Worm (Caenorhabditis elegans): ENCODE results near the gene fipr-11.
A peak's percentile ranks its signal among the peaks of the same experiment; 100 is the strongest.

fipr-11 gene

DNA sequence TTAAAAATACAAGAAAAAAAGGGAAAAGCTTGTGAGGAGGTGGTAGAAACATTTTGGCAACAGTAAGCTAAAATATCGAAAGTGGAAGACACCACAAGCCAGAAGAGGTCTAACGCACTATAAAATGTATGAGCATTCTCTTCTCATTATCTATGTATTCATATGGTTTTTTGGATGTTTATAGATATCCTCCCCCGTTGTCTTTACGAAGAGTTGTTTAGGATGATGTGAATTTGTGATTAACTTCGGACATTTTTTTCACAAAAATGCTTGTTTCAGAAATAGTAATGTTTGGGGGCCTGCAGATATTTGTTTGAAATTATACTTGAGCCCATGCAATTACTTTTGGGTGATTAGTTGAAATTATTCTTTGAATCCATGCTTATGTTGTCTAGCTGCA, 9.0 kb upstream of the fipr-11 start, which contains the start of gene mec-9:
TSS of gene mec-9 (minus strand) at position 101 of the 400 bp plus-strand sequence.
- no peak for TF ChIP-seq peb-1 (tag; optimal IDR thresholded peaks at IDR 0.05)
- TF ChIP-seq nhr-12 (tag; optimal IDR thresholded peaks at IDR 0.05) = no peak
- TF ChIP-seq sem-4 (tag; optimal IDR thresholded peaks at IDR 0.05) = no peak
- no peak for TF ChIP-seq ZK546.5 (tag; optimal IDR thresholded peaks at IDR 0.05)
- TF ChIP-seq alr-1 (tag; optimal IDR thresholded peaks at IDR 0.05) = no peak
- TF ChIP-seq unc-55 (GFP tag; optimal IDR thresholded peaks at IDR 0.05) = peak; percentile 73
- no peak for TF ChIP-seq Y55F3AM.14 (GFP tag; optimal IDR thresholded peaks at IDR 0.05)

DNA sequence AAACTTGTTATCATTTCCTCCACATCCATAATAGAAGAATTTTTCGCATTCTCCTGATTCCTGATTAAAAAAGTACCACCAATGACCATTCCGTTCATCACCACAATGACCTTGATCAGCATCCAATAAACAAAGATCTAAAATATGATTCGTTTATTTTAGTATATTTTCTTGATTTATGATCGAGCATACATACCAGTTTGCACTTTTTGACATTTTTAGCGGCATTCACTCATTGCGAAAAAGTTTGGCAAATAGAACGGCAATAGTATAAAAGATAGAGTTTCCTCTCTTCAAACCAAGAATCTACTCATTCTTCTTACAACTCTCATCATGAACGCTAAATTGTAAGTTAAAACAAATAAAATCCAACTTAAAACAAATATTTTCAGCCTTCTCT, 7.8 kb upstream of the fipr-11 start, which contains the start of gene fipr-10:
TSS of gene fipr-10 (plus strand) at position 301 of the 400 bp plus-strand sequence.
- no peak for TF ChIP-seq lin-13 (GFP tag; optimal IDR thresholded peaks at IDR 0.05)
- no peak for TF ChIP-seq sma-3 (GFP tag; optimal IDR thresholded peaks at IDR 0.05)
- no peak for TF ChIP-seq nhr-21 (tag; optimal IDR thresholded peaks at IDR 0.05)
- TF ChIP-seq snpc-4 (tag; optimal IDR thresholded peaks at IDR 0.05) = no peak
- TF ChIP-seq nhr-6 (tag; optimal IDR thresholded peaks at IDR 0.05) = no peak
- TF ChIP-seq gmeb-1 (tag; optimal IDR thresholded peaks at IDR 0.05) = no peak
- no peak for TF ChIP-seq dmd-4 (tag; optimal IDR thresholded peaks at IDR 0.05)
- TF ChIP-seq nhr-129 (tag; optimal IDR thresholded peaks at IDR 0.05) = no peak
- no peak for TF ChIP-seq C34F6.9 (tag; optimal IDR thresholded peaks at IDR 0.05)
- no peak for TF ChIP-seq unc-55 (GFP tag; optimal IDR thresholded peaks at IDR 0.05)
- no peak for TF ChIP-seq unc-62 (GFP tag; optimal IDR thresholded peaks at IDR 0.05)
- TF ChIP-seq nhr-10 (tag; optimal IDR thresholded peaks at IDR 0.05) = no peak

DNA sequence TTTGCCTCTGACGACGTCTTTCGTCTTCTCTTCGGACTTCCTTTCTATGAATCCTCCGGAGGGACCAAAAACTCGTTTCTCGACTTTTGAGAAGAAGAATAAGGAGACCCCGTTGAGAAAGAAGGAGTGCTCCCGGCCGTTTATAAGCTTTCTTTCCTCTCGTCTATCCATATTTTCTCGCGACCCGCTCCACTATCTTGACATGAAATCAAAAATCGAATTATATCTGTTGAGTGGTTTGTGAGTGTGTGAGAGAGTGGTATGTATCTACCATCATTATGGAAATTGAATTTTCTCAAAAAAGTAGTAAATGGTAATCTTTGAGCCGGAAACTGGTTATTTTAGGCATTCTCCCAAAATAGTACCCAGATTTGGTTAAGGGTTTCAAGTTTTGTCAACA, 5.2 kb upstream of the fipr-11 start:
- TF ChIP-seq sma-3 (GFP tag; optimal IDR thresholded peaks at IDR 0.05) = no peak
- TF ChIP-seq nhr-10 (tag; optimal IDR thresholded peaks at IDR 0.05) = no peak
- TF ChIP-seq ceh-82 (tag; optimal IDR thresholded peaks at IDR 0.05) = no peak
- no peak for TF ChIP-seq sma-9 (GFP tag; optimal IDR thresholded peaks at IDR 0.05)
- TF ChIP-seq sma-9 (tag; optimal IDR thresholded peaks at IDR 0.05) = no peak
- TF ChIP-seq nhr-77 (tag; optimal IDR thresholded peaks at IDR 0.05) = no peak

DNA sequence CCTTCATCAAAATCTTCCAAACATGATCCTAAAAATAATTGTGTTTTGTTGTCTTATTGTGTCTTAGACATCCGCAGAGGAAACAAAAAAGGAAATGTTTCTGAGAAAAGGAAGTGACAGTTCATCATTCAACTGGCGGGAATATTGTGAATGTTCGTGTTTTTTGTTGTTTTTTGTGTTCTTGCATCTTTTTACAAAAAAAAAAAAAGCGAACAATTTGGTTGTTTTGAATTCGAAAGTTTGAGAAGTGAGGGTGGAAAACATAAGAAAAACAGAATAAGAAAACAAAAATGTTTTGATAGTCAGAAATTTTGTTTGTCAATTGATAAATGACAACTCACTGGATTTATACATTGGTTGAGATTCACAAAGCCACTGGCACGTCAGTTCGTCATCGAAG, 3.6 kb upstream of the fipr-11 start:
- TF ChIP-seq lin-39 (tag; optimal IDR thresholded peaks at IDR 0.05) (no peak), C34F6.9 (tag; optimal IDR thresholded peaks at IDR 0.05) (no peak), nhr-11 (tag; optimal IDR thresholded peaks at IDR 0.05) (no peak), elt-3 (tag; optimal IDR thresholded peaks at IDR 0.05) (no peak), nhr-25 (tag; optimal IDR thresholded peaks at IDR 0.05) (no peak), dmd-4 (tag; optimal IDR thresholded peaks at IDR 0.05) (no peak), nhr-12 (tag; optimal IDR thresholded peaks at IDR 0.05) (no peak), skn-1 (tag; optimal IDR thresholded peaks at IDR 0.05) (no peak), nhr-10 (tag; optimal IDR thresholded peaks at IDR 0.05) (no peak), crh-2 (tag; optimal IDR thresholded peaks at IDR 0.05) (no peak), mdl-1 (tag; optimal IDR thresholded peaks at IDR 0.05) (no peak), mab-5 (tag; optimal IDR thresholded peaks at IDR 0.05) (no peak), sem-4 (tag; optimal IDR thresholded peaks at IDR 0.05) (no peak), nhr-6 (tag; optimal IDR thresholded peaks at IDR 0.05) (no peak)

DNA sequence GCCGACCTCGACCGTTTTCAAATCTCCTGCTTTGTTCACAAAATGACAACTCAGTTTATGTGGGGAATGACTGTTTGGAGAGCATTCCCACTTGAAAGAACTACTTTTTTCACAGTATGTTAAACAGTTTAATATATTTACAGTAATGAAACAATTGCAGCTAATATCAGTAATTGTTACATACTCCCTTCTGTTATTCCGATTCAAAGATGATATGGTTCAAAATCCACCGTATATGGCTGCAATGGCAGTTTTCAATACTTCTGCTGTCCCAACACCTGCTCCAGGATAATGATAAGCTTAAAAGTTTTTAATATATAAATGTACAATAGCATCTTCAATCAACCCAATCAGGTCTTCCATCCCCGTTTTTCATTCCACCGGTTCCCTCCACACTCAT, 1.2 kb upstream of the fipr-11 start:
- TF ChIP-seq egl-27 (tag; optimal IDR thresholded peaks at IDR 0.05) (no peak), ZK546.5 (tag; optimal IDR thresholded peaks at IDR 0.05) (no peak), aly-2 (tag; optimal IDR thresholded peaks at IDR 0.05) (no peak), F13H6.1 (tag; optimal IDR thresholded peaks at IDR 0.05) (no peak), R02D3.7 (tag; optimal IDR thresholded peaks at IDR 0.05) (no peak), ztf-11 (tag; optimal IDR thresholded peaks at IDR 0.05) (no peak), mdl-1 (tag; optimal IDR thresholded peaks at IDR 0.05) (no peak), nhr-12 (tag; optimal IDR thresholded peaks at IDR 0.05) (no peak), lin-39 (tag; optimal IDR thresholded peaks at IDR 0.05) (no peak)

DNA sequence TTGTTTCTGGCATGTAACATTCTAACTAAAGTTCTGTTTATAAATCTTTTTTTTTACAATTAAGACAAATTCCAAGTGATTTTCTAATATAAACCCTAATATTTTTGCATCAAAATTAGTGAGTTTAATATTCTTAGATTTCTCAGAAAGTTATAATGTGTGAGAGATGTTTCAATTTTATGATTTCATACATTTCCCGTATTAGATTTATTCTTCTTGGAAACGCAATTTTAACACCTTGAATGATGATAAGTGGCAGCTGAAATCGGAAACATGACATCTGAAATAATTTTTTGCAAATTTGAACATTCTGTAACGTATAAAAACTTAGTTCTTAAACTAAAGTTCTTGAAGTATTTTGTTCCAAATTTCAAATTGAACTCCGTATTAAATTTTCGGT, 4.9 kb downstream of the fipr-11 start:
- TF ChIP-seq ceh-16 (tag; optimal IDR thresholded peaks at IDR 0.05) = no peak
- TF ChIP-seq C34F6.9 (tag; optimal IDR thresholded peaks at IDR 0.05) = no peak
- TF ChIP-seq ztf-4 (tag; optimal IDR thresholded peaks at IDR 0.05) = no peak
- no peak for TF ChIP-seq nhr-129 (tag; optimal IDR thresholded peaks at IDR 0.05)
- TF ChIP-seq lin-13 (GFP tag; optimal IDR thresholded peaks at IDR 0.05) = no peak
- TF ChIP-seq nhr-21 (tag; optimal IDR thresholded peaks at IDR 0.05) = no peak
- TF ChIP-seq sem-4 (tag; optimal IDR thresholded peaks at IDR 0.05) = no peak
- TF ChIP-seq alr-1 (tag; optimal IDR thresholded peaks at IDR 0.05) = no peak
- TF ChIP-seq nhr-6 (tag; optimal IDR thresholded peaks at IDR 0.05) = no peak
- no peak for TF ChIP-seq ztf-11 (tag; optimal IDR thresholded peaks at IDR 0.05)
- no peak for TF ChIP-seq sma-9 (GFP tag; optimal IDR thresholded peaks at IDR 0.05)
- TF ChIP-seq sma-9 (tag; optimal IDR thresholded peaks at IDR 0.05) = no peak
- TF ChIP-seq elt-1 (tag; optimal IDR thresholded peaks at IDR 0.05) = no peak

All from whole organism, L2 larva.